Fruit fly (Drosophila melanogaster) whole organism, larva: ENCODE results near the gene CG14805.

Experiments used
- noc ChIP-seq: fragments of 200-800 bp; sonication (Bioruptor generic); optimal IDR thresholded peaks from 3 replicates; lab custom pipeline; 2019; ENCODE audit warnings: missing biosample characterization, mild to moderate bottlenecking, missing genetic modification characterization, moderate library complexity

CG14805 gene

dm6 chrX:1858867-1859266 lies 18.2 kb upstream of the CG14805 start, which contains the start of gene Lamtor5:
TSS of gene Lamtor5 (minus strand) at chrX:1858971.
- TF ChIP-seq noc (tag; lab: Kevin White, UChicago) = peak; percentile 24

dm6 chrX:1861620-1862184 lies 15.4 kb upstream of the CG14805 start, which contains the start of gene deltaCOP:
TSS of gene deltaCOP (minus strand) at chrX:1861790.
- peak; percentile 67 for TF ChIP-seq noc (tag; lab: Kevin White, UChicago)

- no peak for TF ChIP-seq noc (tag; lab: Kevin White, UChicago)
These were observed 11.4 kb upstream of the CG14805 start, which contains the start of the genes Gcna and MED18 for dm6 chrX:1865673-1866072. TSS of gene Gcna (minus strand) at chrX:1865835. TSS of gene MED18 (plus strand) at chrX:1865909.

dm6 chrX:1868586-1869111 lies 8.5 kb upstream of the CG14805 start, which contains the start of the genes CG14803 and Pex5:
TSS of gene CG14803 (plus strand) at chrX:1868870.
TSS of gene Pex5 (minus strand) at chrX:1869061.
- peak; percentile 17 for TF ChIP-seq noc (tag; lab: Kevin White, UChicago)

- TF ChIP-seq noc (tag; lab: Kevin White, UChicago) = no peak
These were observed 3.5 kb upstream of the CG14805 start, which contains the start of the genes Pgam5 and Vps26 for dm6 chrX:1873515-1874126. TSS of gene Pgam5 (minus strand) at chrX:1873565. TSS of gene Vps26 (plus strand) at chrX:1873853.

- TF ChIP-seq noc (tag; lab: Kevin White, UChicago) = peak; percentile 72
These were observed 2.5 kb downstream of the CG14805 start, which contains the start of gene CG14818 for dm6 chrX:1879606-1880110. TSS of gene CG14818 (minus strand) at chrX:1879774.

dm6 chrX:1880139-1880556 lies 3.0 kb downstream of the CG14805 start, which contains the start of gene Coa8:
TSS of gene Coa8 (plus strand) at chrX:1880282.
- peak; percentile 47 for TF ChIP-seq noc (tag; lab: Kevin White, UChicago)

dm6 chrX:1880779-1881178 lies 3.7 kb downstream of the CG14805 start:
- TF ChIP-seq noc (tag; lab: Kevin White, UChicago) = no peak

dm6 chrX:1889926-1890325 lies 12.8 kb downstream of the CG14805 start, which contains the start of the genes trr and mRpL16:
TSS of gene trr (minus strand) at chrX:1889950.
TSS of gene mRpL16 (plus strand) at chrX:1890256.
- TF ChIP-seq noc (tag; lab: Kevin White, UChicago) = no peak

dm6 chrX:1893532-1893931 lies 16.4 kb downstream of the CG14805 start:
- no peak for TF ChIP-seq noc (tag; lab: Kevin White, UChicago)

dm6 chrX:1897384-1897783 lies 20.3 kb downstream of the CG14805 start:
- no peak for TF ChIP-seq noc (tag; lab: Kevin White, UChicago)

dm6 chrX:1899445-1900085 lies 22.4 kb downstream of the CG14805 start:
- TF ChIP-seq noc (tag; lab: Kevin White, UChicago) = no peak

- TF ChIP-seq noc (tag; lab: Kevin White, UChicago) = peak; percentile 26
These were observed 23.2 kb downstream of the CG14805 start, which contains the start of gene arm for dm6 chrX:1900123-1900818. TSS of gene arm (minus strand) at chrX:1900646.

- no peak for TF ChIP-seq noc (tag; lab: Kevin White, UChicago)
These were observed 24.6 kb downstream of the CG14805 start, which contains the start of gene Ldaf1 for dm6 chrX:1901605-1902136. TSS of gene Ldaf1 (minus strand) at chrX:1901911.
